Worm (Caenorhabditis elegans): ENCODE data around the gene F26D2.15.

F26D2.15 gene

DNA sequence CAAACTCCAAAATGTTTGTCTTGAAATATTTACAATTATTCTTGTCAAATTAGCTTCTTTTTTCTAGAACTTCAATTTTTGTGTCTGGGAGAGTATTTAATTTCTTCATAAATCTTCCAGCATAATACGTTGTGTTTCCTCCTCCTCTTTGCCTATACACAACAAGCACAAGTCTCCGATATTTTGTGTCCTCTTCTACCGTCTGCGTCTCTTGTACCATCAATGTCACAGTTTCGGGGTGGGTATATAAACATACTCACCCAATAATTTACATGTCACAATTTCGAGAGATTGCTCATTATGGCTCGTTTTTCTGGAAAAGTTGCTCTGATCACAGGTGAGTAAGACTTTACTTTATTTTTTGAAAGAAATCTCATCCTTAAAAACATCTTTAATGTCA lies at the start of gene F26D2.15:
Gene F26D2.15 (plus strand): TSS at position 301 of the 400 bp plus-strand sequence.
- TF ChIP-seq sdz-12 (GFP tag; optimal IDR thresholded peaks at IDR 0.05) = no peak
- TF ChIP-seq unc-62 (GFP tag; optimal IDR thresholded peaks at IDR 0.05 in 1 of 2) = peak in 1 of 2 experiments; percentile 72
- no peak for TF ChIP-seq unc-62 (tag; optimal IDR thresholded peaks at IDR 0.05)

DNA sequence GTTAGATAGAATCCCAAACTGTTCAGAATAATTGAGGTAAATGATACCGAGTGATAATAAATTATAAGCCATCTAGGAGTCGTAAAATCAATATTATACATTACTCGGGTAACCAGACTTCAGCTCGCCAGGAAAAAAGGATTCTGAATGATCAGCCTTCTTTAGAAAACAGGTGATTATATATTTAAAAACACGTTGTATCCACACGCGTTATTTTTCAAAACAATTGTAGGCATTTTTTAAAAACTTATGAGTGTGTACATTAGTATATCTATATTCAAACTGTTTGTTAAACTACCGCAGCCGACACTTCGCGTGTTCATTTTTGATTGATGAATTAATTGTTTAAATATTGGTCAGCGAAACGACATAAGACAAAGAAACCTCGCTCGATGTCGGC lies 49.4 kb upstream of the F26D2.15 start, which contains the start of gene sri-65:
Gene sri-65 (minus strand): TSS at position 101 of the 400 bp plus-strand sequence.
- no peak for TF ChIP-seq unc-130 (GFP tag; optimal IDR thresholded peaks at IDR 0.05)
- no peak for TF ChIP-seq nhr-28 (tag; optimal IDR thresholded peaks at IDR 0.05)
- no peak for TF ChIP-seq dmd-9 (GFP tag; IDR thresholded peaks at IDR 0.05)
- TF ChIP-seq ama-1 (optimal IDR thresholded peaks at IDR 0.05) = no peak
- TF ChIP-seq unc-62 (GFP tag; optimal IDR thresholded peaks at IDR 0.05 in 1 of 2) = peak in 1 of 2 experiments; percentile 62
- no peak for TF ChIP-seq unc-62 (tag; optimal IDR thresholded peaks at IDR 0.05)
- TF ChIP-seq ceh-62 (tag; optimal IDR thresholded peaks at IDR 0.05) = no peak
- TF ChIP-seq mep-1 (tag; optimal IDR thresholded peaks at IDR 0.05) = no peak

DNA sequence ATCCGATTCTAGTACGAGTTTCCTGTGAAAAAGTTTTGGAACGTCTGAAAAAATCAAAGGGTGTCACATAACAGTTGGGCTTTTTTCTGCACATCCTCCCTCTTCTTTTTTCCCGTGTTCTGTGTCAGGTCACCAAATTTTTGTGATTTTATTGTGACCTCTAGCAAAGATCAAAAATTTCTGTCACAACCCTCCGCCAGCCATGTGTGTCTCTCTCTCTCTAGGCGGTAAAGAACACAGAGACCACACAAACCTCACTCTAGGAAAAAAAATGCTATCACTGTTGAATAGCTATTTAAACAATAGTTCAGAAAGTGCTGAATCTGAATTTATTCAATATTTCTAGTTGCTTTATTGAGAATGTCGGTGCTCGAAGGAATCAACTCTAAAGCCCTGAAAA lies 47.0 kb upstream of the F26D2.15 start, which contains the start of gene gst-44:
Gene gst-44 (plus strand): TSS at position 237 of the 400 bp plus-strand sequence.
- TF ChIP-seq nhr-77 (tag; optimal IDR thresholded peaks at IDR 0.05) (peak; percentile 11), nhr-102 (tag; optimal IDR thresholded peaks at IDR 0.05) (peak; percentile 95), F37D6.2 (tag; optimal IDR thresholded peaks at IDR 0.05) (no peak), mep-1 (tag; optimal IDR thresholded peaks at IDR 0.05) (no peak), mxl-3 (GFP tag; optimal IDR thresholded peaks at IDR 0.05) (peak; percentile 67), lin-13 (GFP tag; optimal IDR thresholded peaks at IDR 0.05) (no peak), pqm-1 (tag; optimal IDR thresholded peaks at IDR 0.05) (peak; percentile 31), F49E8.2 (tag; optimal IDR thresholded peaks at IDR 0.05; ENCODE audit: borderline replicate concordance) (no peak), nhr-28 (tag; optimal IDR thresholded peaks at IDR 0.05) (peak; percentile 88), ceh-82 (tag; optimal IDR thresholded peaks at IDR 0.05) (no peak), lin-38 (GFP tag; IDR thresholded peaks at IDR 0.05) (no peak), dmd-9 (GFP tag; IDR thresholded peaks at IDR 0.05) (no peak), hlh-11 (tag; optimal IDR thresholded peaks at IDR 0.05) (peak; percentile 45), dmd-6 (GFP tag; IDR thresholded peaks at IDR 0.05) (peak; percentile 86)

- TF ChIP-seq ctbp-1 (GFP tag; IDR thresholded peaks at IDR 0.05) (no peak), egl-43 (GFP tag; IDR thresholded peaks at IDR 0.05) (no peak), lin-38 (GFP tag; IDR thresholded peaks at IDR 0.05) (no peak), zip-2 (tag; optimal IDR thresholded peaks at IDR 0.05) (no peak), gei-8 (GFP tag; optimal IDR thresholded peaks at IDR 0.05) (no peak), egl-27 (tag; optimal IDR thresholded peaks at IDR 0.05) (no peak), Y105C5A.15 (GFP tag; IDR thresholded peaks at IDR 0.05) (no peak)
Measured at ce11 chrV:16393728-16394127, 43.9 kb upstream of the F26D2.15 start, which contains the start of gene srd-63. Gene srd-63, minus strand, starts transcription at chrV:16393828.

ce11 chrV:16395131-16395530 lies 42.5 kb upstream of the F26D2.15 start, which contains the start of gene F13A7.11:
Gene F13A7.11, minus strand, starts transcription at chrV:16395304.
- TF ChIP-seq nhr-76 (tag; optimal IDR thresholded peaks at IDR 0.05) = no peak
- TF ChIP-seq mdl-1 (tag; optimal IDR thresholded peaks at IDR 0.05) = peak in 1 of 2 experiments; percentile 4
- TF ChIP-seq snpc-4 (tag; optimal IDR thresholded peaks at IDR 0.05) = no peak
- peak; percentile 99 for TF ChIP-seq zip-2 (tag; optimal IDR thresholded peaks at IDR 0.05)
- peak; percentile 32 for TF ChIP-seq nhr-48 (tag; optimal IDR thresholded peaks at IDR 0.05)
- peak in 1 of 2 experiments; percentile 7 for TF ChIP-seq daf-16 (GFP tag; optimal IDR thresholded peaks at IDR 0.05)
- peak; percentile 89 for TF ChIP-seq daf-16 (tag; optimal IDR thresholded peaks at IDR 0.05)
- no peak for TF ChIP-seq hmg-1.1 (GFP tag; IDR thresholded peaks at IDR 0.05)
- no peak for TF ChIP-seq rbr-2 (tag; optimal IDR thresholded peaks at IDR 0.05)
- peak; percentile 83 for TF ChIP-seq dmd-6 (GFP tag; IDR thresholded peaks at IDR 0.05)
- no peak for TF ChIP-seq spr-3 (GFP tag; optimal IDR thresholded peaks at IDR 0.05)
- TF ChIP-seq pqm-1 (tag; optimal IDR thresholded peaks at IDR 0.05) = peak; percentile 51
- no peak for TF ChIP-seq php-3 (GFP tag; IDR thresholded peaks at IDR 0.05)
- no peak for TF ChIP-seq set-16 (GFP tag; IDR thresholded peaks at IDR 0.05)
- no peak for TF ChIP-seq lim-7 (GFP tag; IDR thresholded peaks at IDR 0.05)
- TF ChIP-seq lin-13 (GFP tag; optimal IDR thresholded peaks at IDR 0.05) = no peak
- no peak for TF ChIP-seq gei-8 (GFP tag; optimal IDR thresholded peaks at IDR 0.05)
- no peak for TF ChIP-seq lsy-2 (tag; optimal IDR thresholded peaks at IDR 0.05)
- TF ChIP-seq fos-1 (tag; optimal IDR thresholded peaks at IDR 0.05) = no peak
- TF ChIP-seq F26F4.8 (GFP tag; conservative IDR thresholded peaks at IDR 0.05) = no peak
- no peak for TF ChIP-seq ces-1 (GFP tag; optimal IDR thresholded peaks at IDR 0.05)
- no peak for TF ChIP-seq lin-15B (tag; optimal IDR thresholded peaks at IDR 0.05)
- no peak for TF ChIP-seq arid-1 (GFP tag; conservative IDR thresholded peaks at IDR 0.05)
- TF ChIP-seq egl-43 (GFP tag; IDR thresholded peaks at IDR 0.05) = no peak
- TF ChIP-seq F44E2.7 (GFP tag; IDR thresholded peaks at IDR 0.05) = no peak

All from whole organism, L4 larva.